Worm (Caenorhabditis elegans) whole organism, young adult: Measurements from ENCODE around the gene gln-5.

ENCODE experiments used
- B0019.2 ChIP-seq: fragments of 200-800 bp; sonication (Bioruptor generic); conservative IDR thresholded peaks from 2 replicates; pipeline ENCODE4 v1.3.6; 2022; ENCODE audit warnings: missing genetic modification reagents, missing genetic modification characterization, missing compliant biosample characterization
- B0261.1 ChIP-seq: sonication (generic microtip); optimal IDR thresholded peaks from 2 replicates; lab custom pipeline; 2016; ENCODE audit warnings: mild to moderate bottlenecking, missing genetic modification characterization, moderate library complexity, missing compliant biosample characterization
- B0336.3 ChIP-seq: fragments of 200-800 bp; sonication (Bioruptor generic); IDR thresholded peaks from 2 replicates; pipeline ENCODE4 v1.3.6; 2022; ENCODE audit warnings: missing genetic modification characterization, missing compliant biosample characterization
- C06A6.2 ChIP-seq: fragments of 200-800 bp; sonication (Bioruptor generic); conservative IDR thresholded peaks from 2 replicates; pipeline ENCODE4 v1.3.6; 2022; ENCODE audit warnings: missing genetic modification characterization, missing compliant biosample characterization
- F10E7.11 ChIP-seq: sonication (generic microtip); optimal IDR thresholded peaks from 2 replicates; lab custom pipeline; 2017; ENCODE audit warnings: mild to moderate bottlenecking, missing genetic modification characterization, moderate library complexity, missing compliant biosample characterization
- F57A8.1 ChIP-seq: fragments of 200-800 bp; sonication (Bioruptor generic); optimal IDR thresholded peaks from 2 replicates; lab custom pipeline; 2018; ENCODE audit warnings: mild to moderate bottlenecking, missing genetic modification characterization, moderate library complexity, missing compliant biosample characterization
- K11D2.4 ChIP-seq: fragments of 200-800 bp; sonication (Bioruptor generic); IDR thresholded peaks from 2 replicates; pipeline ENCODE4 v1.3.6; 2022; ENCODE audit warnings: missing genetic modification reagents, missing genetic modification characterization, missing compliant biosample characterization
- K12H6.12 ChIP-seq: fragments of 200-800 bp; sonication (Bioruptor generic); optimal IDR thresholded peaks from 2 replicates; lab custom pipeline; 2018; ENCODE audit warnings: mild to moderate bottlenecking, missing genetic modification characterization, missing compliant biosample characterization
- Y56A3A.18 ChIP-seq: fragments of 200-800 bp; sonication (Bioruptor generic); IDR thresholded peaks from 2 replicates; pipeline ENCODE4 v1.3.6; 2022; ENCODE audit warnings: missing genetic modification reagents, missing genetic modification characterization, missing compliant biosample characterization
- Y67H2A.10 ChIP-seq: fragments of 200-800 bp; sonication (Bioruptor generic); conservative IDR thresholded peaks from 2 replicates; pipeline ENCODE4 v1.3.6; 2022; ENCODE audit warnings: missing genetic modification reagents, missing genetic modification characterization, missing compliant biosample characterization
- Y79H2A.3 ChIP-seq: fragments of 200-800 bp; sonication (Bioruptor generic); conservative IDR thresholded peaks from 2 replicates; pipeline ENCODE4 v1.3.6; 2022; ENCODE audit warnings: missing genetic modification reagents, missing genetic modification characterization, missing compliant biosample characterization
- Y95B8A.8 ChIP-seq: fragments of 200-800 bp; sonication (Bioruptor generic); IDR thresholded peaks from 2 replicates; pipeline ENCODE4 v1.3.6; 2022; ENCODE audit warnings: missing genetic modification reagents, missing genetic modification characterization, missing compliant biosample characterization
- akir-1 ChIP-seq: fragments of 200-800 bp; sonication (Bioruptor generic); optimal IDR thresholded peaks from 2 replicates; lab custom pipeline; 2018; ENCODE audit warnings: mild to moderate bottlenecking, missing genetic modification characterization, moderate library complexity, missing compliant biosample characterization
- ama-1 ChIP-seq, 3 experiments: fragments of 150-350 bp in 1 of 3; sonication (generic microtip) in 2 of 3; optimal IDR thresholded peaks; 2 replicates each; lab custom pipeline; 2014 to 2018; ENCODE audit warnings: missing biosample characterization in 2 of 3, missing genetic modification characterization in 2 of 3, missing genetic modification reagents in 2 of 3
- aptf-2 ChIP-seq: fragments of 200-800 bp; sonication (Bioruptor generic); conservative IDR thresholded peaks from 2 replicates; pipeline ENCODE4 v1.3.6; 2022; ENCODE audit warnings: missing genetic modification reagents, missing genetic modification characterization, missing compliant biosample characterization
- athp-1 ChIP-seq: sonication (generic microtip); optimal IDR thresholded peaks from 2 replicates; lab custom pipeline; 2017; ENCODE audit warnings: mild to moderate bottlenecking, missing genetic modification characterization, missing compliant biosample characterization
- attf-6 ChIP-seq: fragments of 200-800 bp; sonication (Bioruptor generic); IDR thresholded peaks from 2 replicates; pipeline ENCODE4 v1.3.6; 2022; ENCODE audit warnings: missing genetic modification reagents, missing genetic modification characterization, missing compliant biosample characterization
- bed-2 ChIP-seq: fragments of 200-800 bp; sonication (Bioruptor generic); IDR thresholded peaks from 2 replicates; pipeline ENCODE4 v1.3.6; 2022; ENCODE audit warnings: missing genetic modification reagents, missing genetic modification characterization, missing compliant biosample characterization
- ceh-27 ChIP-seq: fragments of 200-800 bp; sonication (Bioruptor generic); optimal IDR thresholded peaks from 2 replicates; lab custom pipeline; 2018; ENCODE audit warnings: mild to moderate bottlenecking, missing genetic modification characterization, moderate library complexity, missing compliant biosample characterization
- ceh-58 ChIP-seq: fragments of 200-800 bp; sonication (Bioruptor generic); IDR thresholded peaks from 2 replicates; pipeline ENCODE4 v1.3.6; 2022; ENCODE audit warnings: missing genetic modification characterization, missing compliant biosample characterization
- fkh-3 ChIP-seq: sonication (generic microtip); optimal IDR thresholded peaks from 2 replicates; lab custom pipeline; 2016; ENCODE audit warnings: mild to moderate bottlenecking, missing genetic modification characterization, missing compliant biosample characterization
- gei-17 ChIP-seq: fragments of 200-800 bp; sonication (Bioruptor generic); optimal IDR thresholded peaks from 2 replicates; lab custom pipeline; 2018; ENCODE audit warnings: mild to moderate bottlenecking, missing genetic modification characterization, missing compliant biosample characterization
- him-1 ChIP-seq: sonication (generic microtip); optimal IDR thresholded peaks from 2 replicates; lab custom pipeline; 2016; ENCODE audit warnings: missing genotype, missing genetic modification reagents, missing genetic modification characterization, missing compliant biosample characterization
- hrde-1 ChIP-seq: sonication (generic microtip); optimal IDR thresholded peaks from 2 replicates; lab custom pipeline; 2016; ENCODE audit warnings: missing genetic modification characterization, mild to moderate bottlenecking, missing compliant biosample characterization, moderate library complexity, missing genotype, missing genetic modification reagents, borderline replicate concordance
- hsf-1 ChIP-seq: fragments of 200-800 bp; sonication (Bioruptor generic); IDR thresholded peaks from 2 replicates; pipeline ENCODE4 v1.3.6; 2022; ENCODE audit warnings: missing genetic modification reagents, missing genetic modification characterization, missing compliant biosample characterization
- let-526 ChIP-seq: fragments of 200-800 bp; sonication (Bioruptor generic); IDR thresholded peaks from 2 replicates; pipeline ENCODE4 v1.3.6; 2022; ENCODE audit warnings: missing genetic modification reagents, missing genetic modification characterization, missing compliant biosample characterization
- let-607 ChIP-seq, 2 experiments: fragments of 200-800 bp in 1 of 2; sonication (Bioruptor generic) in 1 of 2; sonication (generic microtip) in 1 of 2; optimal IDR thresholded peaks; 2 replicates each; lab custom pipeline; 2016 to 2018; ENCODE audit warnings: mild to moderate bottlenecking in 2 of 2, missing compliant biosample characterization in 2 of 2, missing genetic modification characterization in 2 of 2, moderate library complexity in 2 of 2, missing genotype in 1 of 2
- lsl-1 ChIP-seq: fragments of 200-800 bp; sonication (Bioruptor generic); optimal IDR thresholded peaks from 2 replicates; lab custom pipeline; 2018; ENCODE audit warnings: mild to moderate bottlenecking, missing genetic modification characterization, moderate library complexity, missing compliant biosample characterization
- madf-10 ChIP-seq: sonication (generic microtip); optimal IDR thresholded peaks from 2 replicates; lab custom pipeline; 2016; ENCODE audit warnings: mild to moderate bottlenecking, missing genetic modification characterization, missing compliant biosample characterization
- madf-3 ChIP-seq: fragments of 200-800 bp; sonication (Bioruptor generic); IDR thresholded peaks from 2 replicates; pipeline ENCODE4 v1.3.6; 2022; ENCODE audit warnings: missing genetic modification reagents, missing genetic modification characterization, missing compliant biosample characterization
- madf-6 ChIP-seq: fragments of 200-800 bp; sonication (Bioruptor generic); IDR thresholded peaks from 2 replicates; pipeline ENCODE4 v1.3.6; 2022; ENCODE audit warnings: missing genetic modification reagents, missing genetic modification characterization, missing compliant biosample characterization
- madf-8 ChIP-seq: fragments of 200-800 bp; sonication (Bioruptor generic); conservative IDR thresholded peaks from 2 replicates; pipeline ENCODE4 v1.3.6; 2022; ENCODE audit warnings: missing genetic modification reagents, missing genetic modification characterization, missing compliant biosample characterization
- mes-4 ChIP-seq: sonication (generic microtip); optimal IDR thresholded peaks from 2 replicates; lab custom pipeline; 2016; ENCODE audit warnings: missing genotype, missing genetic modification characterization, missing compliant biosample characterization
- nhr-27 ChIP-seq: fragments of 200-800 bp; sonication (Bioruptor generic); optimal IDR thresholded peaks from 2 replicates; lab custom pipeline; 2018; ENCODE audit warnings: mild to moderate bottlenecking, missing genetic modification characterization, moderate library complexity, missing compliant biosample characterization
- nhr-80 ChIP-seq: sonication (generic microtip); optimal IDR thresholded peaks from 2 replicates; lab custom pipeline; 2016; ENCODE audit warnings: missing genetic modification characterization, missing compliant biosample characterization
- rpc-1 ChIP-seq, 2 experiments: fragments of 150-350 bp in 1 of 2; sonication (generic microtip) in 1 of 2; optimal IDR thresholded peaks; 2 replicates each; lab custom pipeline; 2014 to 2018; ENCODE audit warnings: missing biosample characterization in 1 of 2, missing genetic modification characterization in 1 of 2, missing genetic modification reagents in 1 of 2, missing genotype in 1 of 2
- sea-2 ChIP-seq: fragments of 200-800 bp; sonication (Bioruptor generic); IDR thresholded peaks from 2 replicates; pipeline ENCODE4 v1.3.6; 2022; ENCODE audit warnings: missing genetic modification characterization, missing compliant biosample characterization
- snpc-1.3 ChIP-seq: sonication (generic microtip); optimal IDR thresholded peaks from 2 replicates; lab custom pipeline; 2017; ENCODE audit warnings: missing genetic modification characterization, mild to moderate bottlenecking, missing compliant biosample characterization, antibody characterized with exemption, moderate library complexity, missing genotype, missing genetic modification reagents; ENCODE audit not compliant: insufficient read depth
- snpc-4 ChIP-seq, 5 experiments: fragments of 150-350 bp in 1 of 5; sonication (generic microtip) in 4 of 5; optimal IDR thresholded peaks; 2 replicates each; lab custom pipeline; 2014 to 2018; ENCODE audit warnings: missing genetic modification characterization in 5 of 5, missing biosample characterization in 3 of 5, antibody characterized with exemption in 2 of 5, mild to moderate bottlenecking in 2 of 5, missing compliant biosample characterization in 2 of 5, missing genotype in 2 of 5, moderate library complexity in 2 of 5, missing genetic modification reagents in 1 of 5
- sptf-2 ChIP-seq: fragments of 200-800 bp; sonication (Bioruptor generic); optimal IDR thresholded peaks from 2 replicates; lab custom pipeline; 2018; ENCODE audit warnings: mild to moderate bottlenecking, missing genetic modification characterization, missing compliant biosample characterization
- tbp1 ChIP-seq: fragments of 200-800 bp; sonication (Bioruptor generic); optimal IDR thresholded peaks from 2 replicates; lab custom pipeline; 2018; ENCODE audit warnings: mild to moderate bottlenecking, missing genetic modification characterization, missing compliant biosample characterization
- tbx-9 ChIP-seq: sonication (generic microtip); optimal IDR thresholded peaks from 2 replicates; lab custom pipeline; 2016; ENCODE audit warnings: borderline replicate concordance, missing genetic modification characterization, inconsistent platforms, missing compliant biosample characterization
- unc-130 ChIP-seq: sonication (generic microtip); optimal IDR thresholded peaks from 2 replicates; lab custom pipeline; 2016; ENCODE audit warnings: missing genetic modification reagents, missing genetic modification characterization, missing compliant biosample characterization
- unc-62 ChIP-seq: fragments of 150-350 bp; optimal IDR thresholded peaks from 2 replicates; lab custom pipeline; 2014; ENCODE audit warnings: missing biosample characterization, missing genetic modification reagents, missing genetic modification characterization
- ztf-22 ChIP-seq: fragments of 200-800 bp; sonication (Bioruptor generic); optimal IDR thresholded peaks from 2 replicates; lab custom pipeline; 2018; ENCODE audit warnings: mild to moderate bottlenecking, missing genetic modification characterization, moderate library complexity, missing compliant biosample characterization
- ztf-26 ChIP-seq: sonication (generic microtip); optimal IDR thresholded peaks from 2 replicates; lab custom pipeline; 2017; ENCODE audit warnings: missing genetic modification characterization, missing compliant biosample characterization

Gene gln-5

DNA sequence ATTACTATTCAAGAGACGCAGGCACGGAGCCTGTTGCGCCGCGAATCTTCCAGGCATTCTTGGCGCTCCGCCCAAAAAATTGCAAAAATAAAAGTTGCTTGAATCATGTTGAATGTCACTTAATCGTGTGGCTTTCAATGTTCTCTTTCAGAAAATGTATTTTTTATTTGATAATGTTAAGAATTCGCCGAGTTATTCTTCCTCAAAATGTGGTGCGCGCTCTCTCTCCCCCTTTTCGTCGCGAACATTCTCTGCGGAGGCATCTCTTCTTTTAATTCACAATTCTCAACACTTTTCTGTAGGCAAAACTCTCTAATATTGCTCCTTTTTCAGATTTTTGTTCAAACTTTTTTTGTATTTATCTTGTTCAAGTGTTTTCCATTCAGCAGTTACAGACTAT is 4.9 kb upstream of the gln-5 start (continued):
- TF ChIP-seq F57A8.1 (no peak), gei-17 (GFP tag; lab: Kevin White, UChicago) (peak; percentile 88), sea-2 (peak; percentile 73; the same call in 1 of the 2 replicates), bed-2 (GFP tag; lab: Robert Waterston, UW) (peak; percentile 77), nhr-27 (tag; lab: Kevin White, UChicago) (peak; percentile 29), tbp1 (GFP tag; lab: Kevin White, UChicago) (peak; percentile 80), mes-4 (tag; lab: Kevin White, UChicago) (no peak), hrde-1 (tag; lab: Kevin White, UChicago) (peak; percentile 74), akir-1 (GFP tag; lab: Kevin White, UChicago) (peak; percentile 1), madf-3 (peak; percentile 94), snpc-4 (GFP tag; optimal IDR thresholded peaks at IDR 0.05; lab: Kevin White, UChicago) (peak; percentile 79), snpc-4 (tag; optimal IDR thresholded peaks at IDR 0.05; lab: Kevin White, UChicago) (peak; percentile 82 to 94 (median 86)), ceh-58 (GFP tag; lab: Robert Waterston, UW) (no peak), Y56A3A.18 (GFP tag; lab: Robert Waterston, UW) (0 out of 2 replicates have a peak, but pooled peaks have one; percentile 38), madf-8 (GFP tag; lab: Robert Waterston, UW) (peak; percentile 61), Y67H2A.10 (peak; percentile 97), B0261.1 (peak; percentile 42), him-1 (peak; percentile 23), athp-1 (tag; lab: Kevin White, UChicago) (peak; percentile 96), K11D2.4 (peak; percentile 96), C06A6.2 (peak; percentile 91), hsf-1 (GFP tag; lab: Robert Waterston, UW) (peak; percentile 100), madf-6 (GFP tag; lab: Robert Waterston, UW) (peak; percentile 76), ztf-26 (peak; percentile 97), let-526 (GFP tag; lab: Robert Waterston, UW) (peak; percentile 98), sptf-2 (no peak), let-607 (tag; optimal IDR thresholded peaks at IDR 0.05; lab: Kevin White, UChicago) (peak; percentile 82 to 91), rpc-1 (optimal IDR thresholded peaks at IDR 0.05; lab: Kevin White, UChicago) (peak; percentile 80), rpc-1 (tag; optimal IDR thresholded peaks at IDR 0.05; lab: Kevin White, UChicago) (no peak), attf-6 (GFP tag; lab: Robert Waterston, UW) (peak; percentile 90), aptf-2 (GFP tag; lab: Robert Waterston, UW) (peak; percentile 78), ztf-22 (GFP tag; lab: Kevin White, UChicago) (no peak), unc-130 (GFP tag; lab: Kevin White, UChicago) (peak; percentile 83), fkh-3 (tag; lab: Kevin White, UChicago) (no peak), ama-1 (optimal IDR thresholded peaks at IDR 0.05; lab: Kevin White, UChicago) (peak; percentile 44), ama-1 (GFP tag; optimal IDR thresholded peaks at IDR 0.05; lab: Kevin White, UChicago) (peak in 1 of 2 experiments; percentile 74), Y79H2A.3 (GFP tag; lab: Robert Waterston, UW) (peak; percentile 92), B0336.3 (peak; percentile 93), Y95B8A.8 (GFP tag; lab: Robert Waterston, UW) (peak; percentile 94), F10E7.11 (tag; lab: Kevin White, UChicago) (peak; percentile 81), B0019.2 (GFP tag; lab: Robert Waterston, UW) (peak; percentile 80), snpc-1.3 (peak; percentile 61), K12H6.12 (peak; percentile 99), unc-62 (no peak), madf-10 (tag; lab: Kevin White, UChicago) (peak; percentile 91), lsl-1 (GFP tag; lab: Kevin White, UChicago) (peak; percentile 64), ceh-27 (GFP tag; lab: Kevin White, UChicago) (peak; percentile 96), nhr-80 (peak; percentile 49), tbx-9 (tag; lab: Kevin White, UChicago) (peak; percentile 35)
